Worm (Caenorhabditis elegans) whole organism, L1 larva: ENCODE results near the gene C27D6.15.
A peak's percentile ranks its signal among the peaks of the same experiment; 100 is the strongest.

Experiments
- Y116A8C.19 ChIP-seq: sonication (generic microtip); optimal IDR thresholded peaks from 2 replicates; lab custom pipeline; 2016; ENCODE audit warnings: missing compliant biosample characterization, missing genetic modification characterization, borderline replicate concordance
- ceh-63 ChIP-seq: fragments of 200-800 bp; sonication (Bioruptor generic); optimal IDR thresholded peaks from 2 replicates; lab custom pipeline; 2018; ENCODE audit warnings: mild to moderate bottlenecking, missing genetic modification characterization, missing compliant biosample characterization
- ceh-82 ChIP-seq, 3 experiments: fragments of 150-350 bp in 1 of 3; sonication (generic microtip) in 2 of 3; optimal IDR thresholded peaks; 2 replicates each; lab custom pipeline; 2014 to 2017; ENCODE audit warnings: missing biosample characterization in 3 of 3, missing genetic modification characterization in 3 of 3
- ceh-88 ChIP-seq: fragments of 200-800 bp; sonication (Bioruptor generic); IDR thresholded peaks from 2 replicates; pipeline ENCODE4 v1.3.6; 2022; ENCODE audit warnings: missing genetic modification characterization, missing compliant biosample characterization
- ceh-90 ChIP-seq: sonication (generic microtip); optimal IDR thresholded peaks from 2 replicates; lab custom pipeline; 2016; ENCODE audit warnings: missing genetic modification characterization, missing compliant biosample characterization
- dsc-1 ChIP-seq: sonication (generic microtip); optimal IDR thresholded peaks from 2 replicates; lab custom pipeline; 2016; ENCODE audit warnings: mild to moderate bottlenecking, missing genetic modification characterization, missing compliant biosample characterization
- efl-1 ChIP-seq, 4 experiments: fragments of 150-350 bp; optimal IDR thresholded peaks in 3 of 4; peaks in 1 of 4; 1 replicate in 1 of 4; 2 replicates in 3 of 4; lab custom pipeline; 2014; ENCODE audit warnings: missing biosample characterization in 2 of 4, missing genetic modification characterization in 2 of 4, missing genetic modification reagents in 2 of 4
- egl-13 ChIP-seq: sonication (generic microtip); optimal IDR thresholded peaks from 2 replicates; lab custom pipeline; 2016; ENCODE audit warnings: missing genotype, missing genetic modification reagents, missing genetic modification characterization, missing compliant biosample characterization
- elt-2 ChIP-seq: sonication (generic microtip); optimal IDR thresholded peaks from 2 replicates; lab custom pipeline; 2016; ENCODE audit warnings: missing genetic modification characterization, mild to moderate bottlenecking, inconsistent platforms, missing compliant biosample characterization, missing genetic modification reagents
- ets-5 ChIP-seq: fragments of 200-800 bp; sonication (Bioruptor generic); IDR thresholded peaks from 2 replicates; pipeline ENCODE4 v1.3.6; 2022; ENCODE audit warnings: missing genetic modification characterization, missing compliant biosample characterization
- fkh-4 ChIP-seq: sonication (generic microtip); optimal IDR thresholded peaks from 2 replicates; lab custom pipeline; 2016; ENCODE audit warnings: missing compliant biosample characterization, missing genetic modification characterization, borderline replicate concordance
- fos-1 ChIP-seq: fragments of 150-350 bp; optimal IDR thresholded peaks from 2 replicates; lab custom pipeline; 2014; ENCODE audit warnings: missing biosample characterization, missing genetic modification characterization
- hlh-17 ChIP-seq: fragments of 200-800 bp; sonication (Bioruptor generic); optimal IDR thresholded peaks from 2 replicates; lab custom pipeline; 2018; ENCODE audit warnings: missing genetic modification characterization, mild to moderate bottlenecking, missing compliant biosample characterization, moderate library complexity, borderline replicate concordance
- hlh-4 ChIP-seq: sonication (generic microtip); optimal IDR thresholded peaks from 2 replicates; lab custom pipeline; 2016; ENCODE audit warnings: mild to moderate bottlenecking, missing genetic modification characterization, missing compliant biosample characterization
- hpl-2 ChIP-seq: fragments of 150-350 bp; optimal IDR thresholded peaks from 2 replicates; lab custom pipeline; 2014; ENCODE audit warnings: missing biosample characterization, missing genetic modification reagents, missing genetic modification characterization
- isw-1 ChIP-seq: fragments of 200-800 bp; sonication (Bioruptor generic); IDR thresholded peaks from 2 replicates; pipeline ENCODE4 v1.3.6; 2022; ENCODE audit warnings: missing genetic modification characterization, missing compliant biosample characterization
- jun-1 ChIP-seq: fragments of 150-350 bp; optimal IDR thresholded peaks from 2 replicates; lab custom pipeline; 2014; ENCODE audit warnings: missing biosample characterization, missing genetic modification reagents, missing genetic modification characterization
- lin-35 ChIP-seq, 2 experiments: fragments of 150-350 bp; optimal IDR thresholded peaks; 2 replicates each; lab custom pipeline; 2014; ENCODE audit warnings: missing biosample characterization in 2 of 2, missing genetic modification characterization in 2 of 2, missing genetic modification reagents in 2 of 2
- lir-3 ChIP-seq: sonication (generic microtip); optimal IDR thresholded peaks from 2 replicates; lab custom pipeline; 2016; ENCODE audit warnings: mild to moderate bottlenecking, missing genetic modification characterization, moderate library complexity, missing compliant biosample characterization; ENCODE audit not compliant: poor library complexity
- mab-9 ChIP-seq: fragments of 200-800 bp; sonication (Bioruptor generic); IDR thresholded peaks from 2 replicates; pipeline ENCODE4 v1.3.6; 2022; ENCODE audit warnings: missing genetic modification reagents, missing genetic modification characterization, missing compliant biosample characterization
- mdl-1 ChIP-seq, 2 experiments: fragments of 150-350 bp; optimal IDR thresholded peaks; 2 replicates each; lab custom pipeline; 2014 to 2017; ENCODE audit warnings: missing biosample characterization in 2 of 2, missing genetic modification characterization in 2 of 2, inconsistent platforms in 1 of 2
- nhr-12 ChIP-seq: sonication (generic microtip); optimal IDR thresholded peaks from 2 replicates; lab custom pipeline; 2017; ENCODE audit warnings: missing biosample characterization, missing genetic modification characterization
- nhr-19 ChIP-seq: fragments of 200-800 bp; sonication (Bioruptor generic); conservative IDR thresholded peaks from 2 replicates; pipeline ENCODE4 v1.3.6; 2022; ENCODE audit warnings: missing genetic modification characterization, missing compliant biosample characterization
- nhr-237 ChIP-seq: fragments of 150-350 bp; optimal IDR thresholded peaks from 2 replicates; lab custom pipeline; 2014; ENCODE audit warnings: missing biosample characterization, missing genetic modification characterization
- nhr-47 ChIP-seq: sonication (generic microtip); optimal IDR thresholded peaks from 2 replicates; lab custom pipeline; 2016; ENCODE audit warnings: mild to moderate bottlenecking, missing genetic modification characterization, moderate library complexity, missing compliant biosample characterization
- nhr-77 ChIP-seq: fragments of 150-350 bp; optimal IDR thresholded peaks from 2 replicates; lab custom pipeline; 2014; ENCODE audit warnings: missing biosample characterization, missing genetic modification characterization
- pax-3 ChIP-seq: fragments of 200-800 bp; sonication (Bioruptor generic); optimal IDR thresholded peaks from 2 replicates; lab custom pipeline; 2018; ENCODE audit warnings: mild to moderate bottlenecking, missing genetic modification characterization, moderate library complexity, missing compliant biosample characterization
- pqm-1 ChIP-seq: sonication (generic microtip); optimal IDR thresholded peaks from 3 replicates; lab custom pipeline; 2017; ENCODE audit warnings: missing biosample characterization, missing genetic modification characterization
- skn-1 ChIP-seq: fragments of 150-350 bp; optimal IDR thresholded peaks from 2 replicates; lab custom pipeline; 2014; ENCODE audit warnings: missing biosample characterization, missing genetic modification characterization
- snpc-4 ChIP-seq: fragments of 150-350 bp; optimal IDR thresholded peaks from 2 replicates; lab custom pipeline; 2014; ENCODE audit warnings: missing biosample characterization, missing genetic modification characterization
- tlp-1 ChIP-seq: fragments of 150-350 bp; optimal IDR thresholded peaks from 2 replicates; lab custom pipeline; 2014; ENCODE audit warnings: missing biosample characterization, missing genetic modification characterization
- zag-1 ChIP-seq: fragments of 150-350 bp; optimal IDR thresholded peaks from 2 replicates; lab custom pipeline; 2014; ENCODE audit warnings: missing biosample characterization, missing genetic modification characterization
- zip-4 ChIP-seq: fragments of 200-800 bp; sonication (Bioruptor generic); optimal IDR thresholded peaks from 2 replicates; lab custom pipeline; 2018; ENCODE audit warnings: mild to moderate bottlenecking, missing genetic modification characterization, moderate library complexity, missing compliant biosample characterization
- ztf-11 ChIP-seq, 2 experiments: sonication (generic microtip); optimal IDR thresholded peaks; 2 replicates each; lab custom pipeline; 2016 to 2017; ENCODE audit warnings: missing genetic modification characterization in 2 of 2, missing biosample characterization in 1 of 2, missing compliant biosample characterization in 1 of 2

Gene C27D6.15

ce11 chrII:5191766-5192165 lies 20.1 kb downstream of the C27D6.15 start:
- TF ChIP-seq zag-1, result no peak
- TF ChIP-seq efl-1 (optimal IDR thresholded peaks at IDR 0.05; lab: Kevin White, UChicago), result no peak
- TF ChIP-seq efl-1 (GFP tag; optimal IDR thresholded peaks at IDR 0.05 in 1 of 2; lab: Kevin White, UChicago), result peak in 1 of 2 experiments; percentile 70
- TF ChIP-seq elt-2 (tag; lab: Kevin White, UChicago), result peak; percentile 96
- no peak for TF ChIP-seq snpc-4 (tag; lab: Kevin White, UChicago)
- TF ChIP-seq ceh-90 (tag; lab: Kevin White, UChicago), result no peak
- TF ChIP-seq jun-1, result peak; percentile 25
- TF ChIP-seq hlh-4 (tag; lab: Kevin White, UChicago), result no peak
- TF ChIP-seq ceh-88, result no peak
- TF ChIP-seq mdl-1 (tag; optimal IDR thresholded peaks at IDR 0.05; lab: Kevin White, UChicago), result no peak
- peak in 1 of 2 experiments; percentile 22 for TF ChIP-seq lin-35 (GFP tag; optimal IDR thresholded peaks at IDR 0.05; lab: Kevin White, UChicago)

DNA sequence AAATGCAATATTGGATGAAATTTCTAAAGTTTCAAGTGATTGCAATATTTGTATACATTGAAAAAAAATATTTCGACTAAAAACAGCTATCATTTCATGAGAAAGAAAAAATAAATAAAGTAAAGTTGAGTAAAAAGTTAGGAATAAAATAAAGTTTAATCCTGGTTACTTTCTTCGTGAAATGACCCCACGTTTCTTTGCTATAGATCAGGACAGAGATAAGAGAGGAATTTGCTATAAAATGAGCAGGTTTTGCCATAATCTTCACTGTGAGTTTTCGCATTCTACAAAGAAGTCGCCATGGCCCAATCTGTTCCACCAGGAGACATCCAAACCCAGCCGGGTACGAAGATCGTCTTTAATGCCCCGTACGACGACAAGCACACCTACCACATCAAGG lies 22.4 kb downstream of the C27D6.15 start, which contains the start of gene msp-49:
TSS of gene msp-49 (plus strand) at position 301 of the 400 bp plus-strand sequence.
- TF ChIP-seq hlh-17, result no peak
- TF ChIP-seq nhr-12 (tag; lab: Kevin White, UChicago), result no peak
- no peak for TF ChIP-seq ets-5 (GFP tag; lab: Robert Waterston, UW)
- TF ChIP-seq isw-1, result no peak
- TF ChIP-seq skn-1 (tag; lab: Kevin White, UChicago), result no peak

- TF ChIP-seq fos-1 (tag; lab: Kevin White, UChicago), result no peak
- no peak for TF ChIP-seq zip-4 (GFP tag; lab: Kevin White, UChicago)
- no peak for TF ChIP-seq pax-3 (tag; lab: Kevin White, UChicago)
- no peak for TF ChIP-seq snpc-4 (tag; lab: Kevin White, UChicago)
- no peak for TF ChIP-seq nhr-47 (tag; lab: Kevin White, UChicago)
- no peak for TF ChIP-seq ztf-11 (tag; optimal IDR thresholded peaks at IDR 0.05; lab: Kevin White, UChicago)
- no peak for TF ChIP-seq mab-9 (GFP tag; lab: Robert Waterston, UW)
- TF ChIP-seq jun-1, result no peak
- TF ChIP-seq ceh-82 (tag; optimal IDR thresholded peaks at IDR 0.05; lab: Kevin White, UChicago), result no peak
- no peak for TF ChIP-seq hpl-2 (GFP tag; lab: Kevin White, UChicago)
- no peak for TF ChIP-seq nhr-12 (tag; lab: Kevin White, UChicago)
- no peak for TF ChIP-seq dsc-1 (tag; lab: Kevin White, UChicago)
- TF ChIP-seq ceh-63, result no peak
- no peak for TF ChIP-seq fkh-4
- no peak for TF ChIP-seq skn-1 (tag; lab: Kevin White, UChicago)
- TF ChIP-seq lir-3 (tag; lab: Kevin White, UChicago), result no peak
- TF ChIP-seq pqm-1 (tag; lab: Kevin White, UChicago), result no peak
- TF ChIP-seq nhr-19 (GFP tag; lab: Robert Waterston, UW), result no peak
These were observed 23.8 kb downstream of the C27D6.15 start, which contains the start of gene C34F11.5 for ce11 chrII:5195504-5195903. TSS of gene C34F11.5 (plus strand) at chrII:5195804.

ce11 chrII:5199497-5199896 lies 27.8 kb downstream of the C27D6.15 start, which contains the start of gene msp-50:
TSS of gene msp-50 (plus strand) at chrII:5199797.
- no peak for TF ChIP-seq mab-9 (GFP tag; lab: Robert Waterston, UW)
- no peak for TF ChIP-seq nhr-237
- no peak for TF ChIP-seq egl-13
- TF ChIP-seq nhr-77 (tag; lab: Kevin White, UChicago), result no peak
- TF ChIP-seq hlh-4 (tag; lab: Kevin White, UChicago), result no peak
- no peak for TF ChIP-seq tlp-1 (tag; lab: Kevin White, UChicago)
- no peak for TF ChIP-seq hpl-2 (GFP tag; lab: Kevin White, UChicago)
- TF ChIP-seq Y116A8C.19 (tag; lab: Kevin White, UChicago), result no peak
